Fruit fly (Drosophila melanogaster) whole organism, embryonic: ENCODE results near the gene mRpL20.

Experiments
- CG10565 ChIP-seq: fragments of 200-800 bp; sonication (Bioruptor generic); optimal IDR thresholded peaks from 3 replicates; lab custom pipeline; 2016; ENCODE audit warnings: missing biosample characterization, mild to moderate bottlenecking, missing genetic modification characterization
- CG11247 ChIP-seq: fragments of 200-800 bp; sonication (Bioruptor generic); IDR thresholded peaks from 2 replicates; pipeline ENCODE4 v1.3.6; 2022; ENCODE audit warnings: missing biosample characterization, missing genetic modification characterization
- CG11456 ChIP-seq: fragments of 200-800 bp; sonication (Bioruptor generic); IDR thresholded peaks from 3 replicates; pipeline ENCODE4 v1.3.6; 2022; ENCODE audit warnings: missing biosample characterization, missing genetic modification characterization
- CG13894 ChIP-seq: fragments of 200-800 bp; sonication (Bioruptor generic); optimal IDR thresholded peaks from 3 replicates; lab custom pipeline; 2018; ENCODE audit warnings: missing biosample characterization, mild to moderate bottlenecking, missing genetic modification characterization, moderate library complexity
- CG17568 ChIP-seq: fragments of 200-800 bp; sonication (Bioruptor generic); optimal IDR thresholded peaks from 2 replicates; lab custom pipeline; 2018; ENCODE audit warnings: missing biosample characterization, mild to moderate bottlenecking, missing genetic modification characterization, moderate library complexity
- CG18619 ChIP-seq: fragments of 200-800 bp; sonication (Bioruptor generic); optimal IDR thresholded peaks from 3 replicates; lab custom pipeline; 2017; ENCODE audit warnings: missing biosample characterization, mild to moderate bottlenecking, missing genetic modification characterization
- CG2712 ChIP-seq: fragments of 200-800 bp; optimal IDR thresholded peaks from 3 replicates; lab custom pipeline; 2019; ENCODE audit warnings: missing biosample characterization, mild to moderate bottlenecking, missing genetic modification characterization, moderate library complexity
- CG30403 ChIP-seq: fragments of 200-800 bp; sonication (Bioruptor generic); optimal IDR thresholded peaks from 3 replicates; lab custom pipeline; 2016; ENCODE audit warnings: missing biosample characterization, missing genetic modification characterization
- CG3163 ChIP-seq: fragments of 200-800 bp; sonication (Bioruptor generic); optimal IDR thresholded peaks from 3 replicates; lab custom pipeline; 2016; ENCODE audit warnings: missing biosample characterization, missing genetic modification characterization
- CG32772 ChIP-seq: fragments of 200-800 bp; sonication (Bioruptor generic); IDR thresholded peaks from 2 replicates; pipeline ENCODE4 v1.3.6; 2022; ENCODE audit warnings: missing biosample characterization, missing genetic modification characterization
- CG3726 ChIP-seq: fragments of 200-800 bp; sonication (Bioruptor generic); IDR thresholded peaks from 3 replicates; pipeline ENCODE4, ENCODE4 v1.3.6; 2022; ENCODE audit warnings: missing biosample characterization, missing genetic modification characterization
- CG42726 ChIP-seq: fragments of 200-800 bp; sonication (Bioruptor generic); IDR thresholded peaks from 2 replicates; pipeline ENCODE4 v1.3.6; 2022; ENCODE audit warnings: missing biosample characterization, missing genetic modification characterization; ENCODE audit not compliant: partially characterized antibody
- CG4282 ChIP-seq: fragments of 200-800 bp; sonication (Bioruptor generic); optimal IDR thresholded peaks from 2 replicates; lab custom pipeline; 2016; ENCODE audit warnings: missing biosample characterization, missing genetic modification characterization
- CG5245 ChIP-seq: fragments of 200-800 bp; sonication (Bioruptor generic); optimal IDR thresholded peaks from 3 replicates; lab custom pipeline; 2016; ENCODE audit warnings: missing biosample characterization, missing genetic modification characterization
- CG6765 ChIP-seq: fragments of 200-800 bp; sonication (Bioruptor generic); optimal IDR thresholded peaks from 3 replicates; lab custom pipeline; 2017; ENCODE audit warnings: missing biosample characterization, mild to moderate bottlenecking, missing genetic modification characterization
- CG8944 ChIP-seq: fragments of 200-800 bp; sonication (Bioruptor generic); optimal IDR thresholded peaks from 3 replicates; lab custom pipeline; 2016; ENCODE audit warnings: missing biosample characterization, missing genetic modification characterization
- CG9727 ChIP-seq: fragments of 200-800 bp; sonication (Bioruptor generic); optimal IDR thresholded peaks from 3 replicates; lab custom pipeline; 2017; ENCODE audit warnings: missing biosample characterization, mild to moderate bottlenecking, missing genetic modification characterization
- CG9797 ChIP-seq: fragments of 200-800 bp; sonication (Bioruptor generic); optimal IDR thresholded peaks from 3 replicates; lab custom pipeline; 2018; ENCODE audit warnings: missing biosample characterization, mild to moderate bottlenecking, missing genetic modification characterization
- CG9932 ChIP-seq: fragments of 200-800 bp; sonication (Bioruptor generic); IDR thresholded peaks from 2 replicates; pipeline ENCODE4 v1.3.6; 2022; ENCODE audit warnings: missing biosample characterization, missing genetic modification characterization
- Camta ChIP-seq: fragments of 200-800 bp; sonication (Bioruptor generic); optimal IDR thresholded peaks from 2 replicates; lab custom pipeline; 2016; ENCODE audit warnings: missing biosample characterization, missing genetic modification characterization
- Dbx ChIP-seq: fragments of 200-800 bp; sonication (Bioruptor generic); IDR thresholded peaks from 3 replicates; pipeline ENCODE4 v1.3.6; 2022; ENCODE audit warnings: missing biosample characterization, missing genetic modification characterization
- Dfd ChIP-seq, 2 experiments: fragments of >200 bp; optimal IDR thresholded peaks; 2 replicates each; lab custom pipeline; 2017; ENCODE audit warnings: missing biosample characterization in 2 of 2, missing genetic modification characterization in 2 of 2
- Doc3 ChIP-seq: fragments of 200-800 bp; sonication (Bioruptor generic); IDR thresholded peaks from 3 replicates; pipeline ENCODE4 v1.3.6; 2022; ENCODE audit warnings: missing biosample characterization, missing genetic modification characterization; ENCODE audit not compliant: partially characterized antibody
- HLH3B ChIP-seq: fragments of 200-800 bp; sonication (Bioruptor generic); IDR thresholded peaks from 2 replicates; pipeline ENCODE4 v1.3.6; 2022; ENCODE audit warnings: missing biosample characterization, missing genetic modification characterization
- HLH4C ChIP-seq: fragments of 200-800 bp; sonication (Bioruptor generic); IDR thresholded peaks from 3 replicates; pipeline ENCODE4 v1.3.6; 2022; ENCODE audit warnings: missing biosample characterization, missing genetic modification characterization; ENCODE audit not compliant: partially characterized antibody
- Hmx ChIP-seq: fragments of 200-800 bp; sonication (Bioruptor generic); optimal IDR thresholded peaks from 2 replicates; lab custom pipeline; 2016; ENCODE audit warnings: missing biosample characterization, missing genetic modification characterization
- Kr ChIP-seq: fragments of 200-800 bp; sonication (Bioruptor generic); optimal IDR thresholded peaks from 2 replicates; lab custom pipeline; 2017; ENCODE audit warnings: missing biosample characterization, mild to moderate bottlenecking, missing genetic modification characterization
- Lhr ChIP-seq: fragments of 200-800 bp; sonication (Bioruptor generic); optimal IDR thresholded peaks from 3 replicates; lab custom pipeline; 2017; ENCODE audit warnings: mild to moderate bottlenecking, missing biosample characterization, missing genetic modification reagents, missing genetic modification characterization
- Med ChIP-seq: fragments of 200-800 bp; sonication (Bioruptor generic); peaks from one replicate; lab custom pipeline; 2016; ENCODE audit warnings: missing biosample characterization, missing genetic modification characterization, mild to moderate bottlenecking, inconsistent platforms, moderate library complexity
- NfI ChIP-seq: fragments of 200-800 bp; sonication (Bioruptor generic); optimal IDR thresholded peaks from 3 replicates; lab custom pipeline; 2018; ENCODE audit warnings: missing biosample characterization, mild to moderate bottlenecking, missing genetic modification characterization, moderate library complexity
- Oli ChIP-seq: fragments of 200-800 bp; sonication (Bioruptor generic); optimal IDR thresholded peaks from 2 replicates; lab custom pipeline; 2018; ENCODE audit warnings: missing biosample characterization, mild to moderate bottlenecking, missing genetic modification characterization, moderate library complexity
- Trl ChIP-seq, 3 experiments: fragments of >200 bp in 2 of 3; fragments of 200-800 bp in 1 of 3; sonication (Bioruptor generic) in 1 of 3; optimal IDR thresholded peaks; 2 replicates in 1 of 3; 3 replicates in 2 of 3; lab custom pipeline; 2016 to 2017; ENCODE audit warnings: missing biosample characterization in 1 of 3, missing genetic modification characterization in 1 of 3
- Vsx1 ChIP-seq: fragments of 200-800 bp; sonication (Bioruptor generic); optimal IDR thresholded peaks from 2 replicates; lab custom pipeline; 2017; ENCODE audit warnings: missing biosample characterization, mild to moderate bottlenecking, missing genetic modification characterization, missing genetic modification reagents
- ato ChIP-seq: fragments of 200-800 bp; sonication (Bioruptor generic); IDR thresholded peaks from 2 replicates; pipeline ENCODE4 v1.3.6; 2022; ENCODE audit warnings: missing biosample characterization, missing genetic modification characterization; ENCODE audit not compliant: partially characterized antibody
- bbx ChIP-seq: fragments of 200-800 bp; sonication (Bioruptor generic); IDR thresholded peaks from 2 replicates; pipeline ENCODE4 v1.3.6; 2022; ENCODE audit warnings: missing biosample characterization, missing genetic modification characterization; ENCODE audit not compliant: partially characterized antibody
- da ChIP-seq: fragments of 200-800 bp; sonication (Bioruptor generic); optimal IDR thresholded peaks from 2 replicates; lab custom pipeline; 2016; ENCODE audit warnings: missing biosample characterization, missing genetic modification characterization
- gsb-n ChIP-seq: fragments of 200-800 bp; sonication (Bioruptor generic); optimal IDR thresholded peaks from 3 replicates; lab custom pipeline; 2018; ENCODE audit warnings: missing biosample characterization, mild to moderate bottlenecking, missing genetic modification characterization
- hth ChIP-seq: fragments of >200 bp; optimal IDR thresholded peaks from 2 replicates; lab custom pipeline; 2017; ENCODE audit warnings: inconsistent platforms
- knrl ChIP-seq: fragments of 200-800 bp; sonication (Bioruptor generic); IDR thresholded peaks from 3 replicates; pipeline ENCODE4 v1.3.6; 2022; ENCODE audit warnings: missing biosample characterization, missing genetic modification characterization; ENCODE audit not compliant: partially characterized antibody
- lab ChIP-seq: fragments of 200-800 bp; sonication (Bioruptor generic); optimal IDR thresholded peaks from 3 replicates; lab custom pipeline; 2017; ENCODE audit warnings: missing biosample characterization, missing genetic modification characterization, mild to moderate bottlenecking, moderate library complexity, missing genetic modification reagents
- mirr ChIP-seq: fragments of 200-800 bp; sonication (Bioruptor generic); optimal IDR thresholded peaks from 3 replicates; lab custom pipeline; 2018; ENCODE audit warnings: missing biosample characterization, mild to moderate bottlenecking, missing genetic modification characterization
- nerfin-1 ChIP-seq: fragments of 200-800 bp; sonication (Bioruptor generic); optimal IDR thresholded peaks from 3 replicates; lab custom pipeline; 2019; ENCODE audit warnings: missing biosample characterization, mild to moderate bottlenecking, missing genetic modification characterization, moderate library complexity
- sens ChIP-seq: fragments of 200-800 bp; sonication (Bioruptor generic); peaks from one replicate; lab custom pipeline; 2016; ENCODE audit warnings: missing biosample characterization, missing genetic modification characterization
- tll ChIP-seq, 2 experiments: fragments of 200-800 bp in 1 of 2; fragments of >200 bp in 1 of 2; sonication (Bioruptor generic) in 1 of 2; optimal IDR thresholded peaks; 2 replicates each; lab custom pipeline; 2017 to 2019; ENCODE audit warnings: missing biosample characterization in 2 of 2, missing genetic modification characterization in 2 of 2, mild to moderate bottlenecking in 1 of 2, moderate library complexity in 1 of 2
- trh ChIP-seq: fragments of 200-800 bp; sonication (Bioruptor generic); optimal IDR thresholded peaks from 2 replicates; lab custom pipeline; 2016; ENCODE audit warnings: missing biosample characterization, missing genetic modification characterization
- vnd ChIP-seq: fragments of 200-800 bp; sonication (Bioruptor generic); IDR thresholded peaks from 3 replicates; pipeline ENCODE4 v1.3.6; 2022; ENCODE audit warnings: missing biosample characterization, missing genetic modification characterization; ENCODE audit not compliant: partially characterized antibody
- vvl ChIP-seq: fragments of 200-800 bp; sonication (Bioruptor generic); IDR thresholded peaks from 2 replicates; pipeline ENCODE4 v1.3.6; 2022; ENCODE audit warnings: missing biosample characterization, missing genetic modification characterization
- wor ChIP-seq: fragments of 200-800 bp; sonication (Bioruptor generic); IDR thresholded peaks from 2 replicates; pipeline ENCODE4 v1.3.6; 2022; ENCODE audit warnings: missing biosample characterization, missing genetic modification characterization
- yki ChIP-seq: fragments of >200 bp; optimal IDR thresholded peaks from 3 replicates; lab custom pipeline; 2018
- zen2 ChIP-seq: fragments of 200-800 bp; sonication (Bioruptor generic); IDR thresholded peaks from 3 replicates; pipeline ENCODE4 v1.3.6; 2022; ENCODE audit warnings: missing biosample characterization, missing genetic modification characterization; ENCODE audit not compliant: partially characterized antibody

mRpL20 gene

dm6 chr3L:13006490-13006889, 11.2 kb downstream of the mRpL20 start, which contains the start of gene CG11263 (continued):
- TF ChIP-seq CG42726 (GFP tag; lab: Robert Waterston, UW) (peak; percentile 65; the same call in 1 of the 2 replicates), CG6765 (GFP tag; lab: Kevin White, UChicago) (no peak), CG11456 (GFP tag; lab: Robert Waterston, UW) (0 out of 3 replicates have a peak, but pooled peaks have one; percentile 60), CG9797 (GFP tag; lab: Kevin White, UChicago) (no peak), CG10565 (GFP tag; lab: Kevin White, UChicago) (no peak), wor (GFP tag; lab: Robert Waterston, UW) (no peak), Trl (optimal IDR thresholded peaks at IDR 0.05; lab: Kevin White, UChicago) (no peak), Trl (GFP tag; optimal IDR thresholded peaks at IDR 0.05; lab: Kevin White, UChicago) (peak; percentile 72), CG4282 (GFP tag; lab: Kevin White, UChicago) (no peak), hth (lab: Kevin White, UChicago) (no peak), Kr (GFP tag; lab: Kevin White, UChicago) (no peak), gsb-n (no peak), knrl (peak; percentile 79), vnd (GFP tag; lab: Robert Waterston, UW) (peak; percentile 75), bbx (GFP tag; lab: Robert Waterston, UW) (peak; percentile 84), CG32772 (peak; percentile 29; the same call in 1 of the 2 replicates), CG5245 (GFP tag; lab: Kevin White, UChicago) (peak; percentile 7), CG2712 (tag; lab: Kevin White, UChicago) (peak; percentile 47), HLH4C (GFP tag; lab: Robert Waterston, UW) (peak; percentile 88), yki (lab: Kevin White, UChicago) (no peak), CG3163 (peak; percentile 37), CG17568 (GFP tag; lab: Kevin White, UChicago) (no peak), HLH3B (GFP tag; lab: Robert Waterston, UW) (no peak), lab (no peak), Doc3 (GFP tag; lab: Robert Waterston, UW) (peak; percentile 71; the same call in 2 of the 3 replicates), ato (GFP tag; lab: Robert Waterston, UW) (peak; percentile 90), da (GFP tag; lab: Kevin White, UChicago) (no peak), Med (GFP tag; lab: Kevin White, UChicago) (peak; percentile 94), CG9932 (peak; percentile 67; the same call in 1 of the 2 replicates), Dfd (GFP tag; optimal IDR thresholded peaks at IDR 0.05; lab: Kevin White, UChicago) (no peak), trh (GFP tag; lab: Kevin White, UChicago) (no peak), zen2 (GFP tag; lab: Robert Waterston, UW) (peak; percentile 74), Camta (peak; percentile 33), CG30403 (peak; percentile 70), CG18619 (no peak), tll (GFP tag; optimal IDR thresholded peaks at IDR 0.05; lab: Kevin White, UChicago) (no peak), Dbx (peak; percentile 73), CG9727 (peak; percentile 39), CG13894 (tag; lab: Kevin White, UChicago) (no peak), CG11247 (GFP tag; lab: Robert Waterston, UW) (0 out of 2 replicates have a peak, but pooled peaks have one; percentile 37), nerfin-1 (tag; lab: Kevin White, UChicago) (no peak), Hmx (GFP tag; lab: Kevin White, UChicago) (no peak), CG3726 (no peak), Lhr (GFP tag; lab: Kevin White, UChicago) (peak; percentile 73), Oli (tag; lab: Kevin White, UChicago) (peak; percentile 20), mirr (GFP tag; lab: Kevin White, UChicago) (no peak), sens (GFP tag; lab: Kevin White, UChicago) (peak; percentile 88), CG8944 (peak; percentile 50), vvl (GFP tag; lab: Robert Waterston, UW) (peak; percentile 58; the same call in 1 of the 2 replicates), Vsx1 (GFP tag; lab: Kevin White, UChicago) (no peak), NfI (peak; percentile 34)
